Worm (Caenorhabditis elegans): ENCODE measurements around the gene sel-8.
A peak's percentile ranks its signal among the peaks of the same experiment; 100 is the strongest.

sel-8 gene

ce11 chrIII:3637251-3637989 lies 10.5 kb upstream of the sel-8 start:
- no peak for TF ChIP-seq ces-1 (GFP tag; optimal IDR thresholded peaks at IDR 0.05)
- no peak for TF ChIP-seq unc-98 (GFP tag; IDR thresholded peaks at IDR 0.05)
- no peak for TF ChIP-seq efl-1 (optimal IDR thresholded peaks at IDR 0.05)
- TF ChIP-seq efl-1 (GFP tag; optimal IDR thresholded peaks at IDR 0.05 in 1 of 2), result peak in 1 of 2 experiments; percentile 91
- no peak for TF ChIP-seq ceh-88 (GFP tag; IDR thresholded peaks at IDR 0.05)
- TF ChIP-seq ztf-4 (tag; optimal IDR thresholded peaks at IDR 0.05), result no peak
- no peak for TF ChIP-seq dpl-1 (GFP tag; optimal IDR thresholded peaks at IDR 0.05)
- no peak for TF ChIP-seq C34B4.2 (tag; optimal IDR thresholded peaks at IDR 0.05)
- TF ChIP-seq fos-1 (tag; optimal IDR thresholded peaks at IDR 0.05), result no peak
- no peak for TF ChIP-seq dsc-1 (tag; optimal IDR thresholded peaks at IDR 0.05)
- TF ChIP-seq elt-2 (tag; optimal IDR thresholded peaks at IDR 0.05), result peak; percentile 11
- TF ChIP-seq lsy-2 (tag; optimal IDR thresholded peaks at IDR 0.05), result peak in 1 of 2 experiments; percentile 33
- peak; percentile 65 for TF ChIP-seq nhr-85 (tag)
- no peak for TF ChIP-seq nhr-12 (tag; optimal IDR thresholded peaks at IDR 0.05)
- TF ChIP-seq lin-35 (GFP tag; optimal IDR thresholded peaks at IDR 0.05), result peak in 1 of 2 experiments; percentile 31
- TF ChIP-seq alr-1 (tag; optimal IDR thresholded peaks at IDR 0.05; ENCODE audit: borderline replicate concordance), result no peak
- peak; percentile 48 for TF ChIP-seq zip-4 (GFP tag; optimal IDR thresholded peaks at IDR 0.05)
- TF ChIP-seq nhr-76 (tag; optimal IDR thresholded peaks at IDR 0.05), result no peak
- TF ChIP-seq ets-5 (GFP tag; IDR thresholded peaks at IDR 0.05), result no peak
- peak; percentile 61 for TF ChIP-seq blmp-1 (tag; optimal IDR thresholded peaks at IDR 0.05)
- no peak for TF ChIP-seq egl-13 (tag; optimal IDR thresholded peaks at IDR 0.05)
- no peak for TF ChIP-seq Y116A8C.19 (tag; optimal IDR thresholded peaks at IDR 0.05; ENCODE audit: borderline replicate concordance)
- no peak for TF ChIP-seq sptf-1 (tag; optimal IDR thresholded peaks at IDR 0.05)
- TF ChIP-seq jun-1 (tag; optimal IDR thresholded peaks at IDR 0.05), result no peak
- peak in 1 of 6 experiments; percentile 23 for TF ChIP-seq elt-3 (tag; optimal IDR thresholded peaks at IDR 0.05)
- peak in 1 of 2 experiments; percentile 17 for TF ChIP-seq mdl-1 (tag; optimal IDR thresholded peaks at IDR 0.05)
- no peak for TF ChIP-seq nhr-237 (tag; optimal IDR thresholded peaks at IDR 0.05)
- TF ChIP-seq lir-3 (tag; optimal IDR thresholded peaks at IDR 0.05; ENCODE audit: poor library complexity), result no peak
- peak; percentile 62 for TF ChIP-seq lin-14 (GFP tag; optimal IDR thresholded peaks at IDR 0.05)
- TF ChIP-seq nhr-28 (tag; optimal IDR thresholded peaks at IDR 0.05), result no peak

ce11 chrIII:3635844-3636243 lies 8.9 kb upstream of the sel-8 start, which contains the start of gene rilp-1:
rilp-1 (plus strand) TSS chrIII:3636144.
- no peak for TF ChIP-seq ceh-82 (tag; optimal IDR thresholded peaks at IDR 0.05)

- TF ChIP-seq nhr-76 (tag; optimal IDR thresholded peaks at IDR 0.05) (no peak), ceh-63 (GFP tag; optimal IDR thresholded peaks at IDR 0.05) (no peak), efl-1 (optimal IDR thresholded peaks at IDR 0.05) (no peak), efl-1 (GFP tag; optimal IDR thresholded peaks at IDR 0.05 in 1 of 2) (peak in 1 of 2 experiments; percentile 31), unc-98 (GFP tag; IDR thresholded peaks at IDR 0.05) (no peak), ets-5 (GFP tag; IDR thresholded peaks at IDR 0.05) (no peak), skn-1 (tag; optimal IDR thresholded peaks at IDR 0.05) (no peak)
Observed at ce11 chrIII:3634873-3635272, 7.9 kb upstream of the sel-8 start.

- TF ChIP-seq blmp-1 (tag; optimal IDR thresholded peaks at IDR 0.05) (no peak), lin-14 (GFP tag; optimal IDR thresholded peaks at IDR 0.05) (peak; percentile 39)
Observed at ce11 chrIII:3634158-3634557, 7.2 kb upstream of the sel-8 start.

- TF ChIP-seq elt-3 (tag; optimal IDR thresholded peaks at IDR 0.05) (no peak), zag-1 (tag; optimal IDR thresholded peaks at IDR 0.05) (no peak), irx-1 (tag; optimal IDR thresholded peaks at IDR 0.05) (no peak), nhr-19 (GFP tag; conservative IDR thresholded peaks at IDR 0.05) (no peak), vab-15 (tag; optimal IDR thresholded peaks at IDR 0.05) (no peak), lin-14 (GFP tag; optimal IDR thresholded peaks at IDR 0.05) (peak; percentile 21), unc-98 (GFP tag; IDR thresholded peaks at IDR 0.05) (no peak), ceh-8 (GFP tag; optimal IDR thresholded peaks at IDR 0.05) (no peak), ztf-11 (tag; optimal IDR thresholded peaks at IDR 0.05) (no peak), tbx-2 (tag; optimal IDR thresholded peaks at IDR 0.05) (no peak), nhr-71 (tag; optimal IDR thresholded peaks at IDR 0.05) (no peak), pax-3 (tag; optimal IDR thresholded peaks at IDR 0.05) (no peak), alr-1 (tag; optimal IDR thresholded peaks at IDR 0.05; ENCODE audit: borderline replicate concordance) (no peak), efl-1 (optimal IDR thresholded peaks at IDR 0.05) (no peak), efl-1 (GFP tag; optimal IDR thresholded peaks at IDR 0.05 in 1 of 2) (peak in 1 of 2 experiments; percentile 3), sup-37 (GFP tag; optimal IDR thresholded peaks at IDR 0.05) (no peak)
Observed at ce11 chrIII:3632379-3632778, 5.4 kb upstream of the sel-8 start.
